Worm (Caenorhabditis elegans) whole organism, late embryonic: ENCODE data around the gene tag-267.

Experiments used
- C08G9.2 ChIP-seq: sonication (generic microtip); optimal IDR thresholded peaks from 2 replicates; lab custom pipeline; 2016; ENCODE audit warnings: mild to moderate bottlenecking, missing genetic modification characterization, moderate library complexity, missing compliant biosample characterization
- C38D4.7 ChIP-seq: fragments of 200-800 bp; sonication (Bioruptor generic); optimal IDR thresholded peaks from 2 replicates; lab custom pipeline; 2018; ENCODE audit warnings: mild to moderate bottlenecking, missing genetic modification characterization, moderate library complexity, missing compliant biosample characterization
- K09A11.1 ChIP-seq: sonication (generic microtip); optimal IDR thresholded peaks from 2 replicates; lab custom pipeline; 2017; ENCODE audit warnings: antibody characterized with exemption, mild to moderate bottlenecking, missing genetic modification characterization, missing compliant biosample characterization; ENCODE audit not compliant: insufficient read depth
- T23F11.4 ChIP-seq: fragments of 200-800 bp; sonication (Bioruptor generic); optimal IDR thresholded peaks from 2 replicates; lab custom pipeline; 2018; ENCODE audit warnings: mild to moderate bottlenecking, missing genetic modification characterization, missing compliant biosample characterization
- ahr-1 ChIP-seq: sonication (generic microtip); optimal IDR thresholded peaks from 2 replicates; lab custom pipeline; 2016; ENCODE audit warnings: missing genetic modification characterization, missing compliant biosample characterization
- ceh-18 ChIP-seq: sonication (generic microtip); optimal IDR thresholded peaks from 2 replicates; lab custom pipeline; 2016; ENCODE audit warnings: missing genetic modification characterization, missing compliant biosample characterization
- ceh-19 ChIP-seq: fragments of 200-800 bp; sonication (Bioruptor generic); optimal IDR thresholded peaks from 2 replicates; lab custom pipeline; 2018; ENCODE audit warnings: mild to moderate bottlenecking, missing genetic modification characterization, missing compliant biosample characterization
- ceh-2 ChIP-seq: sonication (generic microtip); optimal IDR thresholded peaks from 2 replicates; lab custom pipeline; 2016; ENCODE audit warnings: missing genotype, missing genetic modification characterization, missing compliant biosample characterization
- ceh-30 ChIP-seq: fragments of 150-350 bp; optimal IDR thresholded peaks from 2 replicates; lab custom pipeline; 2014; ENCODE audit warnings: missing biosample characterization, missing genetic modification characterization
- ceh-31 ChIP-seq: sonication (generic microtip); optimal IDR thresholded peaks from 2 replicates; lab custom pipeline; 2016; ENCODE audit warnings: missing genetic modification characterization, missing compliant biosample characterization
- ceh-34 ChIP-seq: sonication (generic microtip); optimal IDR thresholded peaks from 2 replicates; lab custom pipeline; 2016; ENCODE audit warnings: mild to moderate bottlenecking, missing genetic modification characterization, missing compliant biosample characterization
- ceh-45 ChIP-seq: fragments of 200-800 bp; sonication (Bioruptor generic); IDR thresholded peaks from 2 replicates; pipeline ENCODE4 v1.3.6; 2022; ENCODE audit warnings: missing genetic modification reagents, missing genetic modification characterization, missing compliant biosample characterization
- ceh-6 ChIP-seq: fragments of 200-800 bp; sonication (Bioruptor generic); optimal IDR thresholded peaks from 2 replicates; lab custom pipeline; 2018; ENCODE audit warnings: mild to moderate bottlenecking, missing genetic modification characterization, missing compliant biosample characterization
- ceh-9 ChIP-seq: sonication (generic microtip); optimal IDR thresholded peaks from 2 replicates; lab custom pipeline; 2016; ENCODE audit warnings: mild to moderate bottlenecking, missing genetic modification characterization, inconsistent platforms, missing compliant biosample characterization
- dmd-4 ChIP-seq: sonication (generic microtip); optimal IDR thresholded peaks from 2 replicates; lab custom pipeline; 2016; ENCODE audit warnings: borderline replicate concordance, missing genetic modification characterization, missing compliant biosample characterization
- dve-1 ChIP-seq: sonication (generic microtip); optimal IDR thresholded peaks from 2 replicates; lab custom pipeline; 2017; ENCODE audit warnings: antibody characterized with exemption, mild to moderate bottlenecking, missing genetic modification characterization, missing compliant biosample characterization
- elt-2 ChIP-seq: sonication (generic microtip); optimal IDR thresholded peaks from 2 replicates; lab custom pipeline; 2016; ENCODE audit warnings: missing genetic modification reagents, missing genetic modification characterization, missing compliant biosample characterization
- elt-4 ChIP-seq: sonication (generic microtip); optimal IDR thresholded peaks from 2 replicates; lab custom pipeline; 2016; ENCODE audit warnings: missing genetic modification characterization, missing compliant biosample characterization
- fax-1 ChIP-seq: sonication (generic microtip); optimal IDR thresholded peaks from 2 replicates; lab custom pipeline; 2016; ENCODE audit warnings: missing genotype, missing genetic modification characterization, missing compliant biosample characterization
- fkh-10 ChIP-seq: fragments of 150-350 bp; optimal IDR thresholded peaks from 2 replicates; lab custom pipeline; 2014; ENCODE audit warnings: missing biosample characterization, missing genetic modification reagents, missing genetic modification characterization
- hlh-6 ChIP-seq: sonication (generic microtip); optimal IDR thresholded peaks from 2 replicates; lab custom pipeline; 2016; ENCODE audit warnings: missing genotype, missing genetic modification characterization, missing compliant biosample characterization
- hlh-8 ChIP-seq: sonication (generic microtip); optimal IDR thresholded peaks from 2 replicates; lab custom pipeline; 2016; ENCODE audit warnings: missing genotype, missing genetic modification characterization, missing compliant biosample characterization
- lim-6 ChIP-seq: sonication (generic microtip); optimal IDR thresholded peaks from 2 replicates; lab custom pipeline; 2016; ENCODE audit warnings: missing genetic modification characterization, missing compliant biosample characterization
- lin-11 ChIP-seq: fragments of 200-800 bp; sonication (Bioruptor generic); optimal IDR thresholded peaks from 2 replicates; lab custom pipeline; 2018; ENCODE audit warnings: mild to moderate bottlenecking, missing genetic modification characterization, missing compliant biosample characterization
- madf-2 ChIP-seq: sonication (generic microtip); optimal IDR thresholded peaks from 2 replicates; lab custom pipeline; 2017; ENCODE audit warnings: missing genetic modification characterization, missing compliant biosample characterization
- nfya-1 ChIP-seq: sonication (generic microtip); optimal IDR thresholded peaks from 2 replicates; lab custom pipeline; 2017; ENCODE audit warnings: missing genetic modification characterization, mild to moderate bottlenecking, missing compliant biosample characterization, antibody characterized with exemption, moderate library complexity
- nhr-11 ChIP-seq: fragments of 150-350 bp; optimal IDR thresholded peaks from 2 replicates; lab custom pipeline; 2014; ENCODE audit warnings: missing biosample characterization, missing genetic modification characterization
- nhr-232 ChIP-seq: sonication (generic microtip); optimal IDR thresholded peaks from 2 replicates; lab custom pipeline; 2016; ENCODE audit warnings: missing genetic modification characterization, missing compliant biosample characterization
- npax-4 ChIP-seq: sonication (generic microtip); optimal IDR thresholded peaks from 2 replicates; lab custom pipeline; 2016; ENCODE audit warnings: missing genetic modification characterization, missing compliant biosample characterization
- pag-3 ChIP-seq: sonication (generic microtip); optimal IDR thresholded peaks from 2 replicates; lab custom pipeline; 2016; ENCODE audit warnings: missing compliant biosample characterization, missing genetic modification characterization, borderline replicate concordance
- pros-1 ChIP-seq: fragments of 150-350 bp; optimal IDR thresholded peaks from 2 replicates; lab custom pipeline; 2014; ENCODE audit warnings: missing biosample characterization, missing genetic modification reagents, missing genetic modification characterization
- sdc-2 ChIP-seq: sonication (generic microtip); optimal IDR thresholded peaks from 2 replicates; lab custom pipeline; 2016; ENCODE audit warnings: missing genotype, missing genetic modification characterization, missing compliant biosample characterization
- sox-2 ChIP-seq: fragments of 200-800 bp; sonication (Bioruptor generic); IDR thresholded peaks from 2 replicates; pipeline ENCODE4 v1.3.6; 2022; ENCODE audit warnings: missing genetic modification reagents, missing genetic modification characterization, missing compliant biosample characterization
- sox-4 ChIP-seq: sonication (generic microtip); optimal IDR thresholded peaks from 2 replicates; lab custom pipeline; 2017; ENCODE audit warnings: mild to moderate bottlenecking, missing genetic modification characterization, inconsistent platforms, missing compliant biosample characterization
- syd-9 ChIP-seq: sonication (generic microtip); optimal IDR thresholded peaks from 2 replicates; lab custom pipeline; 2016; ENCODE audit warnings: mild to moderate bottlenecking, missing genetic modification characterization, moderate library complexity, missing compliant biosample characterization
- ttx-3 ChIP-seq: sonication (generic microtip); optimal IDR thresholded peaks from 2 replicates; lab custom pipeline; 2016; ENCODE audit warnings: missing genetic modification reagents, missing genetic modification characterization, missing compliant biosample characterization
- unc-3 ChIP-seq, 2 experiments: fragments of 200-800 bp in 1 of 2; sonication (Bioruptor generic) in 1 of 2; sonication (generic microtip) in 1 of 2; conservative IDR thresholded peaks in 1 of 2; optimal IDR thresholded peaks in 1 of 2; 2 replicates each; pipeline versions ENCODE4 v1.3.6 to Lab custom; 2016 to 2022; ENCODE audit warnings: missing compliant biosample characterization in 2 of 2, missing genetic modification characterization in 2 of 2, missing genetic modification reagents in 1 of 2
- unc-42 ChIP-seq: sonication (generic microtip); optimal IDR thresholded peaks from 2 replicates; lab custom pipeline; 2016; ENCODE audit warnings: missing genotype, missing genetic modification characterization, missing compliant biosample characterization
- unc-55 ChIP-seq: sonication (generic microtip); optimal IDR thresholded peaks from 2 replicates; lab custom pipeline; 2017; ENCODE audit warnings: missing biosample characterization, missing genetic modification reagents, missing genetic modification characterization
- unc-86 ChIP-seq: sonication (generic microtip); optimal IDR thresholded peaks from 2 replicates; lab custom pipeline; 2016; ENCODE audit warnings: missing genetic modification characterization, missing compliant biosample characterization
- zip-5 ChIP-seq: sonication (generic microtip); optimal IDR thresholded peaks from 2 replicates; lab custom pipeline; 2016; ENCODE audit warnings: missing genetic modification characterization, missing compliant biosample characterization
- ztf-16 ChIP-seq: sonication (generic microtip); optimal IDR thresholded peaks from 2 replicates; lab custom pipeline; 2017; ENCODE audit warnings: missing genetic modification characterization, missing compliant biosample characterization

tag-267 gene

ce11 chrIII:612759-613158 lies 27.8 kb upstream of the tag-267 start:
- TF ChIP-seq C38D4.7 (GFP tag; lab: Kevin White, UChicago) (no peak), unc-42 (peak; percentile 77)

ce11 chrIII:614447-614846 lies 26.1 kb upstream of the tag-267 start, which contains the start of gene T19C3.3:
TSS of gene T19C3.3 (minus strand) at chrIII:614547.
- TF ChIP-seq unc-42 = peak; percentile 10
- no peak for TF ChIP-seq elt-4 (tag; lab: Kevin White, UChicago)

- TF ChIP-seq ceh-30 (no peak), ceh-45 (GFP tag; lab: Robert Waterston, UW) (no peak), ceh-6 (GFP tag; lab: Kevin White, UChicago) (no peak), K09A11.1 (tag; lab: Kevin White, UChicago) (no peak), ceh-34 (tag; lab: Kevin White, UChicago) (no peak)
These were observed 23.1 kb upstream of the tag-267 start, which contains the start of gene T19C3.2 for ce11 chrIII:617467-617866. TSS of gene T19C3.2 (minus strand) at chrIII:617567.

- TF ChIP-seq nfya-1 = no peak
These were observed 20.3 kb upstream of the tag-267 start, which contains the start of gene T19C3.4 for ce11 chrIII:620204-620718. TSS of gene T19C3.4 (minus strand) at chrIII:620254.

DNA sequence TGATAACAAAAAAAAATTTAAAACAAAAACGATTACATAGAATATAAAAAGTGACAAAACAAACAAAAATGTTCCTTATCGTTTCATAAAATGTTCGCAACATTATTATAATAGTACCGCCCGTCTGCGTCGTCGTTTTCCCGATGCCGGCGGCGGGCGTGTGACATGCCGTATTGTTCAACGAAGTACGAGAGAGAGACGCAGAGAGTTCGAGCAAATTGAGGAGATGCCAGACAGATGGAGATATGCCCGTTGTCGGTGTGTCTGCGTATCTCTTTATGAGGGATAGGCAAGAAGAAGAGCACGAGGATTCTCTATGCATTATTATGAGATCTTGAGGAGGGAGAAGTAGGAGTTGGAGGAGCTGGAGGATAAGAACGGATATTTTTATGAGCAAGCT lies 16.8 kb upstream of the tag-267 start:
- TF ChIP-seq K09A11.1 (tag; lab: Kevin White, UChicago) (peak; percentile 36), ceh-18 (tag; lab: Kevin White, UChicago) (peak; percentile 88), hlh-6 (tag; lab: Kevin White, UChicago) (no peak), sdc-2 (tag; lab: Kevin White, UChicago) (no peak), nhr-232 (tag; lab: Kevin White, UChicago) (no peak), unc-55 (GFP tag; lab: Kevin White, UChicago) (peak; percentile 96), ceh-30 (peak; percentile 29), zip-5 (tag; lab: Kevin White, UChicago) (no peak), C08G9.2 (tag; lab: Kevin White, UChicago) (no peak), lin-11 (no peak), dmd-4 (tag; lab: Kevin White, UChicago) (no peak), dve-1 (peak; percentile 69), elt-4 (tag; lab: Kevin White, UChicago) (no peak), lim-6 (tag; lab: Kevin White, UChicago) (no peak), ceh-31 (tag; lab: Kevin White, UChicago) (peak; percentile 79), C38D4.7 (GFP tag; lab: Kevin White, UChicago) (no peak), ceh-19 (GFP tag; lab: Kevin White, UChicago) (no peak), unc-3 (GFP tag; conservative IDR thresholded peaks at IDR 0.05; lab: Robert Waterston, UW) (no peak), unc-3 (tag; optimal IDR thresholded peaks at IDR 0.05; lab: Kevin White, UChicago) (no peak), npax-4 (tag; lab: Kevin White, UChicago) (no peak), ceh-9 (no peak), sox-2 (no peak; the same call in 1 of the 2 replicates), ztf-16 (tag; lab: Kevin White, UChicago) (no peak), ahr-1 (tag; lab: Kevin White, UChicago) (no peak), ceh-45 (GFP tag; lab: Robert Waterston, UW) (no peak), T23F11.4 (GFP tag; lab: Kevin White, UChicago) (no peak), fax-1 (no peak), fkh-10 (GFP tag; lab: Kevin White, UChicago) (no peak), syd-9 (tag; lab: Kevin White, UChicago) (no peak), ceh-34 (tag; lab: Kevin White, UChicago) (peak; percentile 71), madf-2 (tag; lab: Kevin White, UChicago) (no peak), nhr-11 (tag; lab: Kevin White, UChicago) (no peak), pag-3 (tag; lab: Kevin White, UChicago) (no peak), pros-1 (tag; lab: Kevin White, UChicago) (peak; percentile 74), ceh-2 (tag; lab: Kevin White, UChicago) (peak; percentile 43), hlh-8 (peak; percentile 32), nfya-1 (peak; percentile 85), ceh-6 (GFP tag; lab: Kevin White, UChicago) (no peak), unc-86 (tag; lab: Kevin White, UChicago) (no peak), ttx-3 (no peak), sox-4 (tag; lab: Kevin White, UChicago) (no peak), elt-2 (tag; lab: Kevin White, UChicago) (peak; percentile 68)
